Fruit fly (Drosophila melanogaster): ENCODE data around the gene daw.

Gene daw

DNA sequence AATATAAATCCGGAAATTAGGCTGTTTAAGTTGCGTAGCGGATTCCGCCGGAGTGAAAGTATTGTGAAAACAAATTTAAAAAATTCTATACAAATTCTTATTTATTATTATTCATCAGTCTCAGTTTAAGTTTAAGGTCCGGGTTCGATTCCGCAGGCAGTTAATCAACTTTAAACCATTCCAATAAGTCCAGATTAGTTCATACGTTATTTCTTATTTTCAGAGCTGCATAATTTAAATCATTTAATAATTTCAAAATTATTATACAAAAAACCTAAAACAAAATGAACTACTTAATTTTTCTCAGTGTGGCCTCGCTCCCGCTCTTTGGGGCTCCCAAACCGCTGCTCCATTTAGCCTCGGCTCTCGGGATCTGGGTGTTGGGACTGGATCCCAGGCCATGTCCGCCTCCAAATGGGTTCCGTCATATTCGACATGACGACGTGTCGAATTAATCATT, 25.3 kb downstream of the daw start:
- TF ChIP-seq CG7745 (tag; optimal IDR thresholded peaks at IDR 0.05): no peak
- no peak for TF ChIP-seq CkIIα-i1 (GFP tag; IDR thresholded peaks at IDR 0.05)
- peak; percentile 89 for TF ChIP-seq D19A (tag; optimal IDR thresholded peaks at IDR 0.05)
- TF ChIP-seq zf30C (GFP tag; optimal IDR thresholded peaks at IDR 0.05): peak; percentile 80
- TF ChIP-seq esg (GFP tag; conservative IDR thresholded peaks at IDR 0.05): peak; percentile 73
- TF ChIP-seq seq (GFP tag; IDR thresholded peaks at IDR 0.05): peak; percentile 78
- peak; percentile 69 for TF ChIP-seq Lhr (GFP tag; optimal IDR thresholded peaks at IDR 0.05)
- peak; percentile 53 for TF ChIP-seq CG14441 (GFP tag; IDR thresholded peaks at IDR 0.05)
- TF ChIP-seq CG30020 (tag; optimal IDR thresholded peaks at IDR 0.05): peak; percentile 77
- peak; percentile 41 for TF ChIP-seq CG31388 (GFP tag; optimal IDR thresholded peaks at IDR 0.05)
- TF ChIP-seq CG11456 (GFP tag; IDR thresholded peaks at IDR 0.05): peak; percentile 30; the same call in 1 of the 3 replicates
- no peak for TF ChIP-seq BEAF-32 (GFP tag; optimal IDR thresholded peaks at IDR 0.05)
- peak; percentile 78 for TF ChIP-seq Ptx1 (GFP tag; IDR thresholded peaks at IDR 0.05)
- peak; percentile 67; the same call in 2 of the 3 replicates for TF ChIP-seq zfh1 (GFP tag; IDR thresholded peaks at IDR 0.05)
- TF ChIP-seq CG3838 (GFP tag; optimal IDR thresholded peaks at IDR 0.05): peak; percentile 60
- TF ChIP-seq CG11247 (GFP tag; IDR thresholded peaks at IDR 0.05): peak; percentile 56
- TF ChIP-seq Mes4 (GFP tag; optimal IDR thresholded peaks at IDR 0.05): no peak
- peak; percentile 6 for TF ChIP-seq Myb (GFP tag; optimal IDR thresholded peaks at IDR 0.05)
- TF ChIP-seq CG17612 (GFP tag; IDR thresholded peaks at IDR 0.05): peak; percentile 39; the same call in 1 of the 2 replicates
- no peak for TF ChIP-seq inv (GFP tag; IDR thresholded peaks at IDR 0.05; ENCODE audit: partially characterized antibody)
- peak; percentile 73 for TF ChIP-seq trh (GFP tag; optimal IDR thresholded peaks at IDR 0.05)
- TF ChIP-seq CG2116 (GFP tag; optimal IDR thresholded peaks at IDR 0.05): peak; percentile 62
- no peak for TF ChIP-seq ash1 (GFP tag; optimal IDR thresholded peaks at IDR 0.05)
- peak; percentile 51; the same call in 1 of the 2 replicates for TF ChIP-seq ap (GFP tag; IDR thresholded peaks at IDR 0.05)
- peak; percentile 57; the same call in 2 of the 3 replicates for TF ChIP-seq CG14050 (GFP tag; IDR thresholded peaks at IDR 0.05)
- no peak for TF ChIP-seq Sin3A (optimal IDR thresholded peaks at IDR 0.05)
- no peak for TF ChIP-seq pzg (GFP tag; optimal IDR thresholded peaks at IDR 0.05)
- peak; percentile 86 for TF ChIP-seq lab (GFP tag; optimal IDR thresholded peaks at IDR 0.05)
- peak; percentile 25 for TF ChIP-seq fu2 (GFP tag; optimal IDR thresholded peaks at IDR 0.05)
- TF ChIP-seq sd (tag; optimal IDR thresholded peaks at IDR 0.05): peak; percentile 44
- peak; percentile 62 for TF ChIP-seq tup (GFP tag; optimal IDR thresholded peaks at IDR 0.05)
- TF ChIP-seq Doc2 (GFP tag; IDR thresholded peaks at IDR 0.05): no peak
- TF ChIP-seq CG8765 (GFP tag; IDR thresholded peaks at IDR 0.05): 0 out of 2 replicates have a peak, but pooled peaks have one; percentile 10
- TF ChIP-seq CG15011 (GFP tag; optimal IDR thresholded peaks at IDR 0.05): peak; percentile 86
- peak; percentile 83 for TF ChIP-seq lmd (GFP tag; IDR thresholded peaks at IDR 0.05)
- peak; percentile 46 for TF ChIP-seq CG12744 (GFP tag; optimal IDR thresholded peaks at IDR 0.05)
- TF ChIP-seq HHEX (GFP tag; optimal IDR thresholded peaks at IDR 0.05): peak; percentile 85
- peak; percentile 79 for TF ChIP-seq wor (GFP tag; IDR thresholded peaks at IDR 0.05)
- TF ChIP-seq CG11398 (GFP tag; optimal IDR thresholded peaks at IDR 0.05): no peak
- no peak for TF ChIP-seq Ravus (GFP tag; IDR thresholded peaks at IDR 0.05)
- peak; percentile 69 for TF ChIP-seq CG8281 (tag; optimal IDR thresholded peaks at IDR 0.05)
- TF ChIP-seq bcd (GFP tag; optimal IDR thresholded peaks at IDR 0.05): peak; percentile 90
- TF ChIP-seq Ets65A (GFP tag): peak; percentile 76
- TF ChIP-seq unpg (GFP tag; optimal IDR thresholded peaks at IDR 0.05): peak; percentile 88
- no peak for TF ChIP-seq CG8478 (optimal IDR thresholded peaks at IDR 0.05)
- no peak for TF ChIP-seq prd (optimal IDR thresholded peaks at IDR 0.05)
- TF ChIP-seq prd (GFP tag; IDR thresholded peaks at IDR 0.05): peak; percentile 82
- peak; percentile 67 for TF ChIP-seq Med (GFP tag)
- peak; percentile 93 for TF ChIP-seq dmrt99B (tag; optimal IDR thresholded peaks at IDR 0.05)
- 0 out of 2 replicates have a peak, but pooled peaks have one; percentile 28 for TF ChIP-seq Rx (GFP tag; IDR thresholded peaks at IDR 0.05)
- TF ChIP-seq CG13775 (GFP tag; optimal IDR thresholded peaks at IDR 0.05): peak; percentile 92
- peak; percentile 86 for TF ChIP-seq CG6254 (GFP tag; optimal IDR thresholded peaks at IDR 0.05)

Data from whole organism, embryonic.